Worm (Caenorhabditis elegans): Measurements from ENCODE around the gene M60.7.

ce11 chrX:8302299-8302698 lies 41.3 kb upstream of the M60.7 start, which contains the start of gene inx-5:
- no peak for TF ChIP-seq hsf-1 (GFP tag; IDR thresholded peaks at IDR 0.05)
- no peak for TF ChIP-seq ama-1 (optimal IDR thresholded peaks at IDR 0.05)
- TF ChIP-seq ama-1 (GFP tag; optimal IDR thresholded peaks at IDR 0.05), result no peak
- TF ChIP-seq Y53F4B.3 (GFP tag; IDR thresholded peaks at IDR 0.05), result no peak
- TF ChIP-seq pha-4 (tag; optimal IDR thresholded peaks at IDR 0.05), result no peak
- no peak for TF ChIP-seq unc-62 (GFP tag; optimal IDR thresholded peaks at IDR 0.05)
- TF ChIP-seq mcd-1 (GFP tag; IDR thresholded peaks at IDR 0.05), result no peak
